In genomic region chrII:10168905-10169782, ce11 we compare ENCODE assay signal across 2 worm cellular contexts.
A peak's percentile ranks its signal among the peaks of the same experiment; 100 is the strongest.
TF ChIP-seq lines count a peak whose summit lies in the region.

Gene daf-19 (minus strand): TSS chrII:10169346.

TF ChIP-seq in whole organism, L4 larva, 104 proteins besides CTCF, POLR2A, EP300 and RAD21 (continued from another document):
- no peak for TF ChIP-seq Y5F2A.4 (GFP tag; optimal IDR thresholded peaks at IDR 0.05; lab: Kevin White, UChicago)
- TF ChIP-seq ces-1 (GFP tag; optimal IDR thresholded peaks at IDR 0.05; lab: Kevin White, UChicago), result no peak
- no peak for TF ChIP-seq zip-11 (GFP tag; IDR thresholded peaks at IDR 0.05; lab: Robert Waterston, UW)
- peak; percentile 59 for TF ChIP-seq lin-38 (GFP tag; IDR thresholded peaks at IDR 0.05; lab: Robert Waterston, UW)
- TF ChIP-seq dpl-1 (GFP tag; optimal IDR thresholded peaks at IDR 0.05; lab: Kevin White, UChicago), result peak; percentile 23
- TF ChIP-seq cey-2 (tag; optimal IDR thresholded peaks at IDR 0.05; lab: Kevin White, UChicago; ENCODE audit: borderline replicate concordance, insufficient read depth), result peak; percentile 68
- TF ChIP-seq unc-62 (GFP tag; optimal IDR thresholded peaks at IDR 0.05 in 1 of 2; lab: Kevin White, UChicago), result peak in 1 of 2 experiments; percentile 7
- TF ChIP-seq unc-62 (tag; optimal IDR thresholded peaks at IDR 0.05; lab: Kevin White, UChicago), result no peak
- no peak for TF ChIP-seq pqm-1 (tag; optimal IDR thresholded peaks at IDR 0.05; lab: Kevin White, UChicago)
- no peak for TF ChIP-seq lin-29 (GFP tag; IDR thresholded peaks at IDR 0.05; lab: Robert Waterston, UW)
- no peak for TF ChIP-seq nhr-237 (tag; optimal IDR thresholded peaks at IDR 0.05; lab: Kevin White, UChicago)
- no peak for TF ChIP-seq skn-1 (tag; optimal IDR thresholded peaks at IDR 0.05; lab: Kevin White, UChicago)
- TF ChIP-seq hlh-11 (tag; optimal IDR thresholded peaks at IDR 0.05; lab: Kevin White, UChicago), result peak; percentile 50
- peak; percentile 57 for TF ChIP-seq hlh-30 (tag; optimal IDR thresholded peaks at IDR 0.05; lab: Kevin White, UChicago; ENCODE audit: insufficient read depth)
- peak; percentile 48 for TF ChIP-seq nhr-77 (tag; optimal IDR thresholded peaks at IDR 0.05; lab: Kevin White, UChicago)
- TF ChIP-seq F49E8.2 (tag; optimal IDR thresholded peaks at IDR 0.05; lab: Kevin White, UChicago; ENCODE audit: borderline replicate concordance), result no peak
- TF ChIP-seq aha-1 (tag; lab: Kevin White, UChicago), result peak; percentile 91
- no peak for TF ChIP-seq mxl-2 (GFP tag; conservative IDR thresholded peaks at IDR 0.05; lab: Robert Waterston, UW)
- no peak for TF ChIP-seq nhr-10 (tag; optimal IDR thresholded peaks at IDR 0.05; lab: Kevin White, UChicago)
- TF ChIP-seq daf-12 (tag; optimal IDR thresholded peaks at IDR 0.05; lab: Kevin White, UChicago), result no peak
- no peak for TF ChIP-seq daf-16 (GFP tag; optimal IDR thresholded peaks at IDR 0.05; lab: Kevin White, UChicago)
- peak; percentile 43 for TF ChIP-seq daf-16 (tag; optimal IDR thresholded peaks at IDR 0.05; lab: Kevin White, UChicago)
- TF ChIP-seq hmg-1.1 (GFP tag; IDR thresholded peaks at IDR 0.05; lab: Robert Waterston, UW), result peak; percentile 79
- TF ChIP-seq F44E2.7 (GFP tag; IDR thresholded peaks at IDR 0.05; lab: Robert Waterston, UW), result no peak
- TF ChIP-seq fkh-10 (GFP tag; optimal IDR thresholded peaks at IDR 0.05; lab: Kevin White, UChicago), result peak; percentile 5
- no peak for TF ChIP-seq fos-1 (tag; optimal IDR thresholded peaks at IDR 0.05; lab: Kevin White, UChicago)
- TF ChIP-seq duxl-1 (tag; optimal IDR thresholded peaks at IDR 0.05; lab: Kevin White, UChicago; ENCODE audit: poor library complexity), result peak; percentile 6
- TF ChIP-seq dmd-9 (GFP tag; IDR thresholded peaks at IDR 0.05; lab: Robert Waterston, UW), result no peak
- no peak for TF ChIP-seq egl-27 (tag; optimal IDR thresholded peaks at IDR 0.05; lab: Kevin White, UChicago)

TF ChIP-seq in whole organism, late embryonic, 69 proteins besides CTCF, POLR2A, EP300 and RAD21 (continued from another document):
- TF ChIP-seq mec-3 (tag; optimal IDR thresholded peaks at IDR 0.05; lab: Kevin White, UChicago; ENCODE audit: borderline replicate concordance) (no peak), ceh-6 (GFP tag; optimal IDR thresholded peaks at IDR 0.05; lab: Kevin White, UChicago) (no peak)
TF ChIP-seq in whole organism, late embryonic: peak in this region for 45.
